Worm (Caenorhabditis elegans): ENCODE results near the gene nhr-167.

DNA sequence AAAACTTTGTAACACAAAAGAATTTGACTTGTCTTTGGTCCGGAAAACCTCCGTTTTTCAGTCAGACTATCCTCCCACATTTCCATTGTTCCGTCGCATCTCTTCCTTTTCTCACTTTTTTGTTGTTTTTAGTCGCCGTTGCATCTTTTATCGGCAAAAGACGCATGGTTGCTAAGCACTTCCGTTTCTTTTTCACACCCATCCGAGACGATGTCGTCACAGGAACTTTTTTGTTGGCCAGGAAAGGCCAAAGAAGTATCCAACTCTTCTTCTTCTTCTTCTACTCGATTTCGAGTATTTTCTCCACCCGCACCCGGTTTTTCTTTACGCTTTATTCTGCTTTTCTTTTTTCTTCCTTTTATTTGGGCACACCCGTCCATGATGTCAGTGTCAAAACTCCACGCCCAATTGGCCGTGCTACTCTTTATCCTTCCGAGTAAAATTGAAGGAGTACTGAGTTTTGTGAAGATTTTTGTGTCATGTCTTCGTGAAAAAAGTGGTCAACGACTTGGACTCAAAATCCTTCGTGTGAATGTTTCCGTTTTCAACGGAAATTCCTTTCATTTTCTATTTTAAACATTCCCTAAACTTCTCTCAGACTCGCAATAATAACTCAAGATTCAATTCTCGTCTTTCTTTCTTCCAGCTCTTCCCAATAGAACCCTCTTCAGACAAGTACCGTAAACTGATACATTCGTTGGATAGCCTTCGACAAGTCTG is 43.3 kb upstream of the nhr-167 start, which contains the start of gene B0198.2:
- TF ChIP-seq lsy-2 (tag; optimal IDR thresholded peaks at IDR 0.05) (no peak), unc-62 (GFP tag; optimal IDR thresholded peaks at IDR 0.05) (no peak), nhr-28 (tag; optimal IDR thresholded peaks at IDR 0.05) (no peak), snpc-4 (tag; optimal IDR thresholded peaks at IDR 0.05) (no peak), sem-2 (GFP tag; optimal IDR thresholded peaks at IDR 0.05) (no peak), elt-3 (tag; optimal IDR thresholded peaks at IDR 0.05) (no peak), mep-1 (tag; optimal IDR thresholded peaks at IDR 0.05) (no peak), lin-13 (tag; optimal IDR thresholded peaks at IDR 0.05) (no peak), mab-5 (tag; optimal IDR thresholded peaks at IDR 0.05) (no peak), unc-39 (tag; optimal IDR thresholded peaks at IDR 0.05) (no peak), lin-32 (GFP tag; optimal IDR thresholded peaks at IDR 0.05) (no peak)
